Fruit fly (Drosophila melanogaster) whole organism, embryonic: ENCODE measurements around the gene RpS30.

Source experiments
- ATbp ChIP-seq: fragments of 200-800 bp; sonication (Bioruptor generic); optimal IDR thresholded peaks from 2 replicates; lab custom pipeline; 2017; ENCODE audit warnings: missing biosample characterization, mild to moderate bottlenecking, missing genetic modification characterization, missing genetic modification reagents
- C15 ChIP-seq: fragments of 200-800 bp; sonication (Bioruptor generic); IDR thresholded peaks from 3 replicates; pipeline ENCODE4 v1.3.6; 2022; ENCODE audit warnings: missing biosample characterization, missing genetic modification characterization
- CG11085 ChIP-seq: fragments of 200-800 bp; sonication (Bioruptor generic); IDR thresholded peaks from 2 replicates; pipeline ENCODE4 v1.3.6; 2022; ENCODE audit warnings: missing biosample characterization, missing genetic modification characterization
- CG11456 ChIP-seq: fragments of 200-800 bp; sonication (Bioruptor generic); IDR thresholded peaks from 3 replicates; pipeline ENCODE4 v1.3.6; 2022; ENCODE audit warnings: missing biosample characterization, missing genetic modification characterization
- CG1233 ChIP-seq: fragments of 200-800 bp; sonication (Bioruptor generic); optimal IDR thresholded peaks from 4 replicates; lab custom pipeline; 2018; ENCODE audit warnings: missing biosample characterization, mild to moderate bottlenecking, missing genetic modification characterization
- CG12744 ChIP-seq: fragments of 200-800 bp; sonication (Bioruptor generic); optimal IDR thresholded peaks from 2 replicates; lab custom pipeline; 2016; ENCODE audit warnings: missing biosample characterization, missing genetic modification characterization
- CG14710 ChIP-seq: fragments of 200-800 bp; sonication (Bioruptor generic); optimal IDR thresholded peaks from 3 replicates; lab custom pipeline; 2019; ENCODE audit warnings: missing biosample characterization, mild to moderate bottlenecking, missing genetic modification characterization, moderate library complexity
- CG15696 ChIP-seq: fragments of 200-800 bp; sonication (Bioruptor generic); optimal IDR thresholded peaks from 2 replicates; lab custom pipeline; 2019; ENCODE audit warnings: missing biosample characterization, mild to moderate bottlenecking, missing genetic modification characterization, moderate library complexity
- CG2678 ChIP-seq: fragments of 200-800 bp; sonication (Bioruptor generic); optimal IDR thresholded peaks from 3 replicates; lab custom pipeline; 2019; ENCODE audit warnings: missing biosample characterization, mild to moderate bottlenecking, missing genetic modification characterization, moderate library complexity
- CG2712 ChIP-seq: fragments of 200-800 bp; optimal IDR thresholded peaks from 3 replicates; lab custom pipeline; 2019; ENCODE audit warnings: missing biosample characterization, mild to moderate bottlenecking, missing genetic modification characterization, moderate library complexity
- CG32532 ChIP-seq: fragments of 200-800 bp; sonication (Bioruptor generic); IDR thresholded peaks from 2 replicates; pipeline ENCODE4 v1.3.6; 2022; ENCODE audit warnings: missing biosample characterization, missing genetic modification characterization
- CG3726 ChIP-seq: fragments of 200-800 bp; sonication (Bioruptor generic); IDR thresholded peaks from 3 replicates; pipeline ENCODE4, ENCODE4 v1.3.6; 2022; ENCODE audit warnings: missing biosample characterization, missing genetic modification characterization
- CG3995 ChIP-seq: fragments of 200-800 bp; sonication (Bioruptor generic); optimal IDR thresholded peaks from 3 replicates; lab custom pipeline; 2016; ENCODE audit warnings: missing biosample characterization, missing genetic modification characterization
- CG7928 ChIP-seq: fragments of 200-800 bp; sonication (Bioruptor generic); optimal IDR thresholded peaks from 2 replicates; lab custom pipeline; 2017; ENCODE audit warnings: missing biosample characterization, mild to moderate bottlenecking, missing genetic modification characterization
- CG8089 ChIP-seq: fragments of 200-800 bp; sonication (Bioruptor generic); optimal IDR thresholded peaks from 3 replicates; lab custom pipeline; 2016; ENCODE audit warnings: missing biosample characterization, missing genetic modification characterization
- CoRest ChIP-seq: fragments of 200-800 bp; sonication (Bioruptor generic); optimal IDR thresholded peaks from 3 replicates; lab custom pipeline; 2018; ENCODE audit warnings: missing biosample characterization, mild to moderate bottlenecking, missing genetic modification characterization, moderate library complexity
- CrebB ChIP-seq: fragments of 200-800 bp; sonication (Bioruptor generic); optimal IDR thresholded peaks from 3 replicates; lab custom pipeline; 2018; ENCODE audit warnings: missing biosample characterization, mild to moderate bottlenecking, missing genetic modification characterization
- Eip74EF ChIP-seq, 2 experiments: fragments of 200-800 bp in 1 of 2; fragments of >200 bp in 1 of 2; sonication (Bioruptor generic) in 1 of 2; optimal IDR thresholded peaks; 2 replicates each; lab custom pipeline; 2017 to 2019; ENCODE audit warnings: missing biosample characterization in 2 of 2, missing genetic modification characterization in 2 of 2, mild to moderate bottlenecking in 1 of 2, moderate library complexity in 1 of 2
- Hmr ChIP-seq: fragments of 200-800 bp; sonication (Bioruptor generic); optimal IDR thresholded peaks from 3 replicates; lab custom pipeline; 2017; ENCODE audit warnings: mild to moderate bottlenecking, missing biosample characterization, missing genetic modification reagents, missing genetic modification characterization
- Hr39 ChIP-seq: fragments of >200 bp; optimal IDR thresholded peaks from 2 replicates; lab custom pipeline; 2017
- MESR4 ChIP-seq: fragments of 200-800 bp; sonication (Bioruptor generic); optimal IDR thresholded peaks from 2 replicates; lab custom pipeline; 2018; ENCODE audit warnings: missing biosample characterization, mild to moderate bottlenecking, missing genetic modification characterization, moderate library complexity
- Meics ChIP-seq: fragments of 200-800 bp; sonication (Bioruptor generic); optimal IDR thresholded peaks from 2 replicates; lab custom pipeline; 2017; ENCODE audit warnings: missing biosample characterization, mild to moderate bottlenecking, missing genetic modification characterization
- Nf-YB ChIP-seq: fragments of 200-800 bp; sonication (Bioruptor generic); optimal IDR thresholded peaks from 3 replicates; lab custom pipeline; 2019; ENCODE audit warnings: missing biosample characterization, mild to moderate bottlenecking, missing genetic modification characterization, moderate library complexity
- Optix ChIP-seq: fragments of 200-800 bp; sonication (Bioruptor generic); IDR thresholded peaks from 3 replicates; pipeline ENCODE4 v1.3.6; 2022; ENCODE audit warnings: missing biosample characterization, missing genetic modification characterization
- Ravus ChIP-seq: fragments of 200-800 bp; sonication (Bioruptor generic); IDR thresholded peaks from 2 replicates; pipeline ENCODE4 v1.3.6; 2022; ENCODE audit warnings: missing biosample characterization, missing genetic modification characterization
- Stat92E ChIP-seq, 3 experiments: fragments of >200 bp in 2 of 3; fragments of 200-800 bp in 1 of 3; sonication (Bioruptor generic) in 1 of 3; optimal IDR thresholded peaks; 2 replicates each; lab custom pipeline; 2017 to 2019; ENCODE audit warnings: missing biosample characterization in 3 of 3, missing genetic modification characterization in 3 of 3, mild to moderate bottlenecking in 1 of 3, moderate library complexity in 1 of 3
- Tbp ChIP-seq: fragments of >200 bp; optimal IDR thresholded peaks from 2 replicates; lab custom pipeline; 2018; ENCODE audit warnings: missing biosample characterization, missing genetic modification characterization
- Trl ChIP-seq, 3 experiments: fragments of >200 bp in 2 of 3; fragments of 200-800 bp in 1 of 3; sonication (Bioruptor generic) in 1 of 3; optimal IDR thresholded peaks; 2 replicates in 1 of 3; 3 replicates in 2 of 3; lab custom pipeline; 2016 to 2017; ENCODE audit warnings: missing biosample characterization in 1 of 3, missing genetic modification characterization in 1 of 3
- YL-1 ChIP-seq: fragments of 200-800 bp; sonication (Bioruptor generic); optimal IDR thresholded peaks from 3 replicates; lab custom pipeline; 2017; ENCODE audit warnings: missing biosample characterization, mild to moderate bottlenecking, missing genetic modification characterization
- al ChIP-seq: fragments of 200-800 bp; sonication (Bioruptor generic); IDR thresholded peaks from 2 replicates; pipeline ENCODE4 v1.3.6; 2022; ENCODE audit warnings: missing biosample characterization, missing genetic modification characterization
- ap ChIP-seq: fragments of 200-800 bp; sonication (Bioruptor generic); IDR thresholded peaks from 2 replicates; pipeline ENCODE4 v1.3.6; 2022; ENCODE audit warnings: missing biosample characterization, missing genetic modification characterization
- cad ChIP-seq: fragments of >200 bp; optimal IDR thresholded peaks from 2 replicates; lab custom pipeline; 2017; ENCODE audit warnings: missing biosample characterization, missing genetic modification characterization
- cas ChIP-seq: fragments of 200-800 bp; sonication (Bioruptor generic); IDR thresholded peaks from 2 replicates; pipeline ENCODE4 v1.3.6; 2022; ENCODE audit warnings: missing biosample characterization, missing genetic modification characterization
- cg ChIP-seq: fragments of 200-800 bp; sonication (Bioruptor generic); optimal IDR thresholded peaks from 3 replicates; lab custom pipeline; 2019; ENCODE audit warnings: missing biosample characterization, mild to moderate bottlenecking, missing genetic modification characterization, moderate library complexity
- crp ChIP-seq, 2 experiments: fragments of 200-800 bp; sonication (Bioruptor generic); optimal IDR thresholded peaks; 2 replicates in 1 of 2; 3 replicates in 1 of 2; lab custom pipeline; 2017; ENCODE audit warnings: missing biosample characterization in 2 of 2, missing genetic modification characterization in 2 of 2, mild to moderate bottlenecking in 1 of 2, moderate library complexity in 1 of 2
- gcm2 ChIP-seq: fragments of 200-800 bp; sonication (Bioruptor generic); optimal IDR thresholded peaks from 2 replicates; lab custom pipeline; 2016; ENCODE audit warnings: missing biosample characterization, missing genetic modification characterization
- gt ChIP-seq: fragments of 200-800 bp; sonication (Bioruptor generic); IDR thresholded peaks from 2 replicates; pipeline ENCODE4 v1.3.6; 2022; ENCODE audit warnings: missing biosample characterization, missing genetic modification characterization
- ham ChIP-seq: fragments of 200-800 bp; sonication (Bioruptor generic); IDR thresholded peaks from 2 replicates; pipeline ENCODE4 v1.3.6; 2022; ENCODE audit warnings: missing biosample characterization, missing genetic modification characterization
- hbn ChIP-seq: fragments of 200-800 bp; sonication (Bioruptor generic); IDR thresholded peaks from 2 replicates; pipeline ENCODE4 v1.3.6; 2022; ENCODE audit warnings: missing biosample characterization, missing genetic modification characterization; ENCODE audit not compliant: partially characterized antibody
- jigr1 ChIP-seq: fragments of 200-800 bp; sonication (Bioruptor generic); IDR thresholded peaks from 3 replicates; pipeline ENCODE4 v1.3.6; 2022; ENCODE audit warnings: missing biosample characterization, missing genetic modification characterization
- kni ChIP-seq: fragments of 200-800 bp; sonication (Bioruptor generic); optimal IDR thresholded peaks from 3 replicates; lab custom pipeline; 2017; ENCODE audit warnings: mild to moderate bottlenecking, missing biosample characterization, missing genetic modification reagents, missing genetic modification characterization
- otp ChIP-seq: fragments of 200-800 bp; sonication (Bioruptor generic); IDR thresholded peaks from 3 replicates; pipeline ENCODE4, ENCODE4 v1.3.6; 2022; ENCODE audit warnings: missing biosample characterization, missing genetic modification characterization
- pfk ChIP-seq: fragments of 200-800 bp; sonication (Bioruptor generic); optimal IDR thresholded peaks from 2 replicates; lab custom pipeline; 2018; ENCODE audit warnings: missing biosample characterization, mild to moderate bottlenecking, missing genetic modification characterization, moderate library complexity
- row ChIP-seq: fragments of 200-800 bp; sonication (Bioruptor generic); IDR thresholded peaks from 3 replicates; pipeline ENCODE4 v1.3.6; 2022; ENCODE audit warnings: missing biosample characterization, missing genetic modification characterization
- run ChIP-seq: fragments of 200-800 bp; sonication (Bioruptor generic); optimal IDR thresholded peaks from 3 replicates; lab custom pipeline; 2018; ENCODE audit warnings: missing biosample characterization, mild to moderate bottlenecking, missing genetic modification characterization
- salm ChIP-seq: fragments of 200-800 bp; sonication (Bioruptor generic); optimal IDR thresholded peaks from 2 replicates; lab custom pipeline; 2018; ENCODE audit warnings: missing biosample characterization, mild to moderate bottlenecking, missing genetic modification characterization
- sna ChIP-seq: fragments of 200-800 bp; sonication (Bioruptor generic); IDR thresholded peaks from 2 replicates; pipeline ENCODE4 v1.3.6; 2022; ENCODE audit warnings: missing biosample characterization, missing genetic modification characterization; ENCODE audit not compliant: partially characterized antibody
- tna ChIP-seq: fragments of 200-800 bp; sonication (Bioruptor generic); IDR thresholded peaks from 2 replicates; pipeline ENCODE4 v1.3.6; 2022; ENCODE audit warnings: missing biosample characterization, missing genetic modification characterization; ENCODE audit not compliant: partially characterized antibody
- unpg ChIP-seq: fragments of 200-800 bp; sonication (Bioruptor generic); optimal IDR thresholded peaks from 3 replicates; lab custom pipeline; 2018; ENCODE audit warnings: missing biosample characterization, mild to moderate bottlenecking, missing genetic modification characterization, moderate library complexity

RpS30 gene

DNA sequence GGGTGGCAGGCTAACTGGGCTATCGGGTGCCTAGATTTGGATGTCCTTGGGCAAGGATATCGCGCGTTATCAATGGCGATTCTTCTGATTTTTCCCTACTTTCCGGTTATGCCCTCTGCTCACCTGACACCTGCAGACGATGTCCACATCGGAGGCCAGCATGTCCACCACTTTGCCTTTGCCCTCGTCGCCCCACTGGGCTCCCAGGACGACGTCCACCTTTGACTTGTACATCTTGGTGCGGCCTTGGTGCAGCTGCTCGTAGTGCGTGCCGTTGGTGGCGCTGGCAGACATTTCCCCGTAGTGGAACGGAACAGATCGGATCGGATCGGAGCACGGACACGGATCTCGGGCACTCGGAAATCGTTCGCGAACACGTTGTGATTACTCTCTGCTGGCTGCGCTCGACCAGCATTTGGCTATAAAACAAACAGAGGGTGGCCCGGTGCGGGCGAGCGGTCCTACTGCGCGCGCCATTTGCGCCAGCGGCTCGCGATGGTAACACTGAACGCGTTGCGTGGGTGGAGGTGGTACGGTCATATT is 20.1 kb upstream of the RpS30 start, which contains the start of gene Adss (continued):
- TF ChIP-seq YL-1: no peak
- TF ChIP-seq pfk (GFP tag; lab: Kevin White, UChicago): peak; percentile 65
- TF ChIP-seq ATbp (GFP tag; lab: Kevin White, UChicago): no peak
- TF ChIP-seq gt (GFP tag; lab: Robert Waterston, UW): no peak
- no peak for TF ChIP-seq Optix (GFP tag; lab: Robert Waterston, UW)
- peak in 1 of 2 experiments; percentile 64 for TF ChIP-seq crp (GFP tag; optimal IDR thresholded peaks at IDR 0.05; lab: Kevin White, UChicago)
- no peak for TF ChIP-seq CG11085 (GFP tag; lab: Robert Waterston, UW)
- TF ChIP-seq Nf-YB (GFP tag; lab: Kevin White, UChicago): no peak
- no peak for TF ChIP-seq Ravus (GFP tag; lab: Robert Waterston, UW)
- peak; percentile 53; the same call in 2 of the 3 replicates for TF ChIP-seq row
- peak in 1 of 3 experiments; percentile 43 for TF ChIP-seq Stat92E (GFP tag; optimal IDR thresholded peaks at IDR 0.05; lab: Kevin White, UChicago)
- TF ChIP-seq gcm2: no peak
- no peak for TF ChIP-seq salm (tag; lab: Kevin White, UChicago)
- TF ChIP-seq CG2678 (tag; lab: Kevin White, UChicago): no peak
- no peak for TF ChIP-seq ap (GFP tag; lab: Robert Waterston, UW)
- TF ChIP-seq ham (GFP tag; lab: Robert Waterston, UW): no peak
- TF ChIP-seq cas (GFP tag; lab: Robert Waterston, UW): no peak
- TF ChIP-seq C15 (GFP tag; lab: Robert Waterston, UW): no peak
- TF ChIP-seq CrebB (tag; lab: Kevin White, UChicago): no peak
- TF ChIP-seq otp (GFP tag; lab: Robert Waterston, UW): no peak
- no peak for TF ChIP-seq CG3995 (GFP tag; lab: Kevin White, UChicago)
- no peak for TF ChIP-seq cad
- peak; percentile 40 for TF ChIP-seq CG2712 (tag; lab: Kevin White, UChicago)
- peak; percentile 77 for TF ChIP-seq cg
- TF ChIP-seq CG11456 (GFP tag; lab: Robert Waterston, UW): peak; percentile 67; the same call in 1 of the 3 replicates
- no peak for TF ChIP-seq CG3726 (GFP tag; lab: Robert Waterston, UW)
- TF ChIP-seq CG1233 (GFP tag; lab: Kevin White, UChicago): no peak
- peak; percentile 15; the same call in 1 of the 2 replicates for TF ChIP-seq al (GFP tag; lab: Robert Waterston, UW)
- no peak for TF ChIP-seq CG8089
- TF ChIP-seq jigr1 (GFP tag; lab: Robert Waterston, UW): no peak
- TF ChIP-seq Hr39 (lab: Kevin White, UChicago): no peak
- TF ChIP-seq MESR4 (GFP tag; lab: Kevin White, UChicago): peak; percentile 71
- no peak; the same call in 1 of the 2 replicates for TF ChIP-seq tna (GFP tag; lab: Robert Waterston, UW)
- peak; percentile 77 for TF ChIP-seq kni (GFP tag; lab: Kevin White, UChicago)
- peak; percentile 60 for TF ChIP-seq CG32532 (GFP tag; lab: Robert Waterston, UW)
- TF ChIP-seq Hmr: peak; percentile 50
- TF ChIP-seq CG12744 (GFP tag; lab: Kevin White, UChicago): peak; percentile 20
- no peak for TF ChIP-seq Eip74EF (GFP tag; optimal IDR thresholded peaks at IDR 0.05; lab: Kevin White, UChicago)
- TF ChIP-seq unpg (GFP tag; lab: Kevin White, UChicago): peak; percentile 30
- peak; percentile 15 for TF ChIP-seq Meics (GFP tag; lab: Kevin White, UChicago)
- TF ChIP-seq CG7928: no peak
- TF ChIP-seq CG15696 (tag; lab: Kevin White, UChicago): no peak
- TF ChIP-seq CoRest (tag; lab: Kevin White, UChicago): no peak
- peak; percentile 34; the same call in 1 of the 2 replicates for TF ChIP-seq sna (GFP tag; lab: Robert Waterston, UW)
- TF ChIP-seq hbn: no peak
- peak in 1 of 2 experiments; percentile 26 for TF ChIP-seq Trl (optimal IDR thresholded peaks at IDR 0.05; lab: Kevin White, UChicago)
- TF ChIP-seq Trl (GFP tag; optimal IDR thresholded peaks at IDR 0.05; lab: Kevin White, UChicago): peak; percentile 56
- TF ChIP-seq Tbp (GFP tag; lab: Kevin White, UChicago): peak; percentile 66
- TF ChIP-seq run (tag; lab: Kevin White, UChicago): no peak
- TF ChIP-seq CG14710 (tag; lab: Kevin White, UChicago): peak; percentile 21
